Fruit fly (Drosophila melanogaster) whole organism, larva: Measurements from ENCODE around the gene CG31677.

Source experiments
- noc ChIP-seq: fragments of 200-800 bp; sonication (Bioruptor generic); optimal IDR thresholded peaks from 3 replicates; lab custom pipeline; 2019; ENCODE audit warnings: missing biosample characterization, mild to moderate bottlenecking, missing genetic modification characterization, moderate library complexity

CG31677 gene

dm6 chr2L:20604096-20604495, at the start of gene CG31677:
TSS of gene CG31677 (minus strand) at chr2L:20604196.
- no peak for TF ChIP-seq noc (tag; lab: Kevin White, UChicago)

DNA sequence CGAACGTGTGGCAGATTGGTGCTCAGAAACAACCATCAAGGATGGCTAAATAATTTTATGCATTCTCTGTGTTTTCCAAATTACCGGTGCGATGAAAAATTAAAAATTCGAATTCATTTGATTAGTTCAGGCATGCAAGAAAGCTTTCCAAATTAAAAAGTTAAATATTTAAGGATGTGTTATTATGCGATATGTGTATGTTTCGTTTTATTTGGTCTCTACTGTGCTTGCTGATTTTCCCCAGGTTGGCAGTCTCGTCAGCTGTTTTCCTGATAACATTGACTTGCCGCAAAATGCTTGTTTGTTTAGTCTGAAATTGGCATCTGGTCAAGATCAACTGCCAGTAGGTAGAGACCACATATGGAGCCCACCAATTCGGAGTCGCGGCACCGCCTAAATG, 45.9 kb upstream of the CG31677 start, which contains the start of gene CG2611:
TSS of gene CG2611 (plus strand) at position 299 of the 400 bp plus-strand sequence.
- TF ChIP-seq noc (tag; lab: Kevin White, UChicago) = no peak

DNA sequence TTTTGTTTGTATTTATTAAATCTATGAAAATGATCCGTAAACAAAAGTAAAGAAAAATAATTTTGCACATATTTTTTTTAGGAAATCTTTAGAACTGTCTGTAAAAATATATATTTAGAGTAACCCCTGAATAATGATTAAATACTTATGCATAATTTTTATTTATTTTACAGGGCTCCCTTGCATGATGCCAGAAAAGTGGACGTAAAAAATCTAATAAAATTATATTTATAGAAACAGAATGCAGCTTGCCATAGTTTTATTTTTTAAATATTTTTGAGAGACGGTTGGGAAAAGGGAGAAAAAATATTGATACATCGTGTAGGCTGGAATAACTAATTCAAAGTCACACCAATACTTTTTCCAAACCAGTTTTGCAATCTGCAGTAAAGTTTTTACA, 44.6 kb upstream of the CG31677 start, which contains the start of gene CG18810:
TSS of gene CG18810 (plus strand) at position 301 of the 400 bp plus-strand sequence.
- no peak for TF ChIP-seq noc (tag; lab: Kevin White, UChicago)

dm6 chr2L:20647240-20647908, 43.4 kb upstream of the CG31677 start:
- TF ChIP-seq noc (tag; lab: Kevin White, UChicago) = no peak

DNA sequence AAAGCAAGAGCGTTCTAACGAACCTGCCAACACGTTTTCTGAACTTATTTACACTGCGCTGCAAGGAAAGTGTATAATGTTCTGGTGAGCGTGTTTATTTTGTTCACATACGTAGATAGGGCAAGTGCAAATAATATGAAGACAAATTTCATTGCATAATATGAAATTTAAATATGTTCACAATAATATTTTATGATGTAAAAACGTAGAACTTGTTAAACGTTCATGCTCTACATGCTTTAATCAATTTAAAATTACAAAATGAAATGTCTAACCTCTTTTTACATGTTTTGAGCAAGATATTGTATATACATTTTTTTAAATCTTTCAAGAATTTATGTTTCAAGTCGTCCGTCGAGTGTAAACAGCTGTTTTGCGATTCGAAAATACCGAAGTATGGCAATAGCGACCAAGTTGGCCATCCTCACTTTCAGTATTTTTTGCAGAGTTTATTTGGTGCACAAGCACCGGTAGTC, 41.4 kb upstream of the CG31677 start, which contains the start of the genes phr6-4 and CG2608:
TSS of gene phr6-4 (minus strand) at position 398 of the 476 bp plus-strand sequence.
TSS of gene CG2608 (plus strand) at position 429 of the 476 bp plus-strand sequence.
- TF ChIP-seq noc (tag; lab: Kevin White, UChicago) = peak; percentile 94

dm6 chr2L:20643144-20643543, 39.1 kb upstream of the CG31677 start, which contains the start of gene CG17470:
TSS of gene CG17470 (minus strand) at chr2L:20643244.
- TF ChIP-seq noc (tag; lab: Kevin White, UChicago) = no peak

dm6 chr2L:20640617-20641016, 36.6 kb upstream of the CG31677 start, which contains the start of gene Sfp38D:
TSS of gene Sfp38D (plus strand) at chr2L:20640917.
- TF ChIP-seq noc (tag; lab: Kevin White, UChicago) = no peak

DNA sequence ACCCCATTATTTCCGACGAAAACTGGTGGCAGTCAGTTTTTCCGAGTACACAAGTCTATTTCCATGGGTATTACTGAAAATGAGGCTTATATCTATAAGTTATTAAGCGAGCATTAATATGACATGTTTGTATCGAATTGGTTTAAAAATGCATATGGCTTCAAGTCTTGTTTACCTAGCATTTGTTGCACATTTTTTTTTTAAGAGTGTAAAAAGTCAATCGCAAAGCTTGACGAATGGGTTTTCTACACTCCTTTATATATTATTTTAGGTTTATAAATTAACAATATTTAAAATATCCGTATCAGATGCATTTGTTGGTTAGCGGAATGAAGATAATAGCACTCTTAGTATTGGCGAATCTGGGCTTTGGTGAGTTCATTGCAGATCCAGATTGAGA, 35.8 kb upstream of the CG31677 start, which contains the start of gene CG31680:
TSS of gene CG31680 (plus strand) at position 301 of the 400 bp plus-strand sequence.
- TF ChIP-seq noc (tag; lab: Kevin White, UChicago) = no peak

dm6 chr2L:20638413-20638812, 34.4 kb upstream of the CG31677 start:
- TF ChIP-seq noc (tag; lab: Kevin White, UChicago) = no peak

dm6 chr2L:20634215-20634614, 30.2 kb upstream of the CG31677 start, which contains the start of gene CG17472:
TSS of gene CG17472 (plus strand) at chr2L:20634515.
- TF ChIP-seq noc (tag; lab: Kevin White, UChicago) = no peak

dm6 chr2L:20614222-20614621, 10.2 kb upstream of the CG31677 start, which contains the start of gene CG15475:
TSS of gene CG15475 (plus strand) at chr2L:20614522.
- TF ChIP-seq noc (tag; lab: Kevin White, UChicago) = no peak

DNA sequence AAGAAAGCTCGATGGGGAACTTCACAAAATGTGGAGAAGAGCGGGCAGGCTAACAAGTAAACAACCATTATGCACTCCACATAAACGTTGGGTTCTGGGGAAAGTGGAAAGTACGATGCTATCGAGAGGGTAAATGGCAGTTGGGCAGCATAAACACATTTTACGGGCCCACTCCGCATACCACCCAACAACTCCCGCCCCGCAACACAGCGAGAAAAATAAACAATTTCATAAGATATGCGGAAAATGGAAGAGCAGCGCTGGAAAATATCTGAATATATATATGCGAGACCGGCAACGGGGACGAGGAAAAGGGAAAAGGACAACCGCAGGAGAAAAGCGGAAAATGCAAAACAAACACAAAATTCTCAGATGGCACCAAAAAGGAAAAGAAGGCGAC, 2.7 kb downstream of the CG31677 start:
- TF ChIP-seq noc (tag; lab: Kevin White, UChicago) = no peak

DNA sequence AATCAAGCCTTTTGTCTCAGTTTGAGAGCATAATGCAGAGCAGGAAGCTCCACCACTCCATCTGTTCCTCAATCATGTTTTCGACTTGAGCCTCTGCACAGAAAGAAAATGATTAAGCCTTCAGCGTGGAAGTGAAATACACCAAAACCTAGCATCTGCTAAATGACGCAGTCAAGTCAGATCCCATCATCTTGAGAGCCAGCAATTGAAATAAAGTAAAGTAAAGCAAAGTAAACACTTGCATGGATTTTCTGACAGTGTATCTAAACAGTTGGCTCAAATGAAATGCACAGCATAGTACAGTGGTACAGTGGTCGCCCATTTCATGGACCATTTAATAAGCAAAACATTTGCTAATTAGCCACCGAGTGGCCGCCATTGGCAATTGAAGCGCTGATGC, 6.3 kb downstream of the CG31677 start:
- no peak for TF ChIP-seq noc (tag; lab: Kevin White, UChicago)

- no peak for TF ChIP-seq noc (tag; lab: Kevin White, UChicago)
These were observed 28.1 kb downstream of the CG31677 start for dm6 chr2L:20575939-20576338.

- no peak for TF ChIP-seq noc (tag; lab: Kevin White, UChicago)
These were observed 42.1 kb downstream of the CG31677 start for dm6 chr2L:20561796-20562411.

dm6 chr2L:20561120-20561675, 42.8 kb downstream of the CG31677 start:
- TF ChIP-seq noc (tag; lab: Kevin White, UChicago) = no peak
